Worm (Caenorhabditis elegans) whole organism, midembryonic: ENCODE results near the gene oac-21.

Experiments
- T22C8.4 ChIP-seq: fragments of 200-800 bp; sonication (Bioruptor generic); IDR thresholded peaks from 2 replicates; pipeline ENCODE4 v1.3.6; 2022; ENCODE audit warnings: missing genetic modification characterization, missing compliant biosample characterization
- cog-1 ChIP-seq: sonication (generic microtip); optimal IDR thresholded peaks from 2 replicates; lab custom pipeline; 2016; ENCODE audit warnings: missing genetic modification characterization, missing compliant biosample characterization
- med-1 ChIP-seq: sonication (generic microtip); optimal IDR thresholded peaks from 2 replicates; lab custom pipeline; 2017; ENCODE audit warnings: missing genetic modification characterization, mild to moderate bottlenecking, missing compliant biosample characterization, antibody characterized with exemption, missing genetic modification reagents; ENCODE audit not compliant: insufficient read depth

- TF ChIP-seq cog-1 (tag; lab: Kevin White, UChicago) = no peak
- no peak for TF ChIP-seq T22C8.4 (GFP tag; lab: Robert Waterston, UW)
- no peak for TF ChIP-seq med-1 (GFP tag; lab: Kevin White, UChicago)
Observed at ce11 chrIV:3885369-3885768, 3.7 kb upstream of the oac-21 start, which contains the start of gene oac-22.
